Worm (Caenorhabditis elegans): Measurements from ENCODE around the gene clec-164.
A peak's percentile ranks its signal among the peaks of the same experiment; 100 is the strongest.

clec-164 gene

ce11 chrIV:676280-676679 lies 40.1 kb upstream of the clec-164 start, which contains the start of gene K11H12.5:
Gene K11H12.5, plus strand, starts transcription at chrIV:676580.
- no peak for TF ChIP-seq zip-8 (tag; optimal IDR thresholded peaks at IDR 0.05)
- TF ChIP-seq unc-120 (tag; optimal IDR thresholded peaks at IDR 0.05; ENCODE audit: poor library complexity, severe bottlenecking) = no peak
- TF ChIP-seq nhr-237 (tag; optimal IDR thresholded peaks at IDR 0.05) = no peak
- TF ChIP-seq sptf-1 (tag; optimal IDR thresholded peaks at IDR 0.05) = no peak
- no peak for TF ChIP-seq lin-32 (GFP tag; optimal IDR thresholded peaks at IDR 0.05)
- no peak for TF ChIP-seq unc-62 (GFP tag; optimal IDR thresholded peaks at IDR 0.05)

ce11 chrIV:682726-683340 lies 33.6 kb upstream of the clec-164 start:
- TF ChIP-seq snpc-4 (tag; optimal IDR thresholded peaks at IDR 0.05) (no peak), mep-1 (tag; optimal IDR thresholded peaks at IDR 0.05) (peak; percentile 50), pha-4 (tag; optimal IDR thresholded peaks at IDR 0.05) (no peak), unc-39 (tag; optimal IDR thresholded peaks at IDR 0.05) (no peak), bed-3 (GFP tag; optimal IDR thresholded peaks at IDR 0.05) (peak; percentile 60), M03D4.4 (tag; optimal IDR thresholded peaks at IDR 0.05) (peak; percentile 84), nhr-12 (tag; optimal IDR thresholded peaks at IDR 0.05) (no peak), unc-62 (GFP tag; optimal IDR thresholded peaks at IDR 0.05) (peak; percentile 25), tbx-8 (GFP tag; optimal IDR thresholded peaks at IDR 0.05) (peak; percentile 10), zip-8 (tag; optimal IDR thresholded peaks at IDR 0.05) (no peak), ceh-83 (GFP tag; optimal IDR thresholded peaks at IDR 0.05) (peak; percentile 89), nhr-237 (tag; optimal IDR thresholded peaks at IDR 0.05) (no peak), sem-2 (GFP tag; optimal IDR thresholded peaks at IDR 0.05) (peak; percentile 73), nhr-2 (tag; optimal IDR thresholded peaks at IDR 0.05) (no peak), unc-120 (tag; optimal IDR thresholded peaks at IDR 0.05; ENCODE audit: poor library complexity, severe bottlenecking) (peak; percentile 89), elt-3 (tag; optimal IDR thresholded peaks at IDR 0.05) (no peak), ceh-39 (tag; optimal IDR thresholded peaks at IDR 0.05) (no peak), blmp-1 (tag; optimal IDR thresholded peaks at IDR 0.05) (peak; percentile 89), nhr-28 (tag; optimal IDR thresholded peaks at IDR 0.05) (no peak), flh-1 (GFP tag; optimal IDR thresholded peaks at IDR 0.05) (peak; percentile 66), lin-13 (tag; optimal IDR thresholded peaks at IDR 0.05) (no peak), ces-1 (GFP tag; optimal IDR thresholded peaks at IDR 0.05) (peak; percentile 11), cnd-1 (tag; optimal IDR thresholded peaks at IDR 0.05) (peak; percentile 88), lin-32 (GFP tag; optimal IDR thresholded peaks at IDR 0.05) (peak; percentile 48), sptf-1 (tag; optimal IDR thresholded peaks at IDR 0.05) (peak; percentile 91), mls-2 (tag; optimal IDR thresholded peaks at IDR 0.05) (peak; percentile 88), ztf-11 (tag; optimal IDR thresholded peaks at IDR 0.05) (no peak), lsy-2 (tag; optimal IDR thresholded peaks at IDR 0.05) (peak; percentile 8), ceh-43 (GFP tag; optimal IDR thresholded peaks at IDR 0.05) (peak; percentile 76), ham-2 (GFP tag; optimal IDR thresholded peaks at IDR 0.05) (peak; percentile 79), nhr-76 (tag; optimal IDR thresholded peaks at IDR 0.05) (no peak), hlh-1 (tag; optimal IDR thresholded peaks at IDR 0.05) (peak; percentile 0), mab-5 (tag; optimal IDR thresholded peaks at IDR 0.05) (no peak), elt-1 (tag; optimal IDR thresholded peaks at IDR 0.05; ENCODE audit: borderline replicate concordance, insufficient read depth) (no peak), drap-1 (GFP tag; optimal IDR thresholded peaks at IDR 0.05) (peak; percentile 81)

- no peak for TF ChIP-seq zip-8 (tag; optimal IDR thresholded peaks at IDR 0.05)
- TF ChIP-seq drap-1 (GFP tag; optimal IDR thresholded peaks at IDR 0.05) = no peak
- TF ChIP-seq ceh-83 (GFP tag; optimal IDR thresholded peaks at IDR 0.05) = no peak
- no peak for TF ChIP-seq nhr-237 (tag; optimal IDR thresholded peaks at IDR 0.05)
- no peak for TF ChIP-seq lsy-2 (tag; optimal IDR thresholded peaks at IDR 0.05)
- TF ChIP-seq flh-1 (GFP tag; optimal IDR thresholded peaks at IDR 0.05) = no peak
- TF ChIP-seq cnd-1 (tag; optimal IDR thresholded peaks at IDR 0.05) = no peak
These were observed 32.2 kb upstream of the clec-164 start, which contains the start of gene cutl-28 for ce11 chrIV:684197-684596. Gene cutl-28, plus strand, starts transcription at chrIV:684497.

ce11 chrIV:684748-685147 lies 31.7 kb upstream of the clec-164 start:
- TF ChIP-seq ceh-39 (tag; optimal IDR thresholded peaks at IDR 0.05) (no peak), ham-2 (GFP tag; optimal IDR thresholded peaks at IDR 0.05) (no peak), lin-13 (tag; optimal IDR thresholded peaks at IDR 0.05) (no peak), unc-120 (tag; optimal IDR thresholded peaks at IDR 0.05; ENCODE audit: poor library complexity, severe bottlenecking) (no peak), unc-39 (tag; optimal IDR thresholded peaks at IDR 0.05) (no peak), mls-2 (tag; optimal IDR thresholded peaks at IDR 0.05) (no peak), elt-3 (tag; optimal IDR thresholded peaks at IDR 0.05) (no peak), lin-32 (GFP tag; optimal IDR thresholded peaks at IDR 0.05) (no peak), nhr-76 (tag; optimal IDR thresholded peaks at IDR 0.05) (no peak), ceh-83 (GFP tag; optimal IDR thresholded peaks at IDR 0.05) (no peak), drap-1 (GFP tag; optimal IDR thresholded peaks at IDR 0.05) (no peak), mep-1 (tag; optimal IDR thresholded peaks at IDR 0.05) (no peak), sptf-1 (tag; optimal IDR thresholded peaks at IDR 0.05) (no peak), bed-3 (GFP tag; optimal IDR thresholded peaks at IDR 0.05) (no peak), nhr-2 (tag; optimal IDR thresholded peaks at IDR 0.05) (no peak), tbx-8 (GFP tag; optimal IDR thresholded peaks at IDR 0.05) (no peak), cnd-1 (tag; optimal IDR thresholded peaks at IDR 0.05) (no peak), zip-8 (tag; optimal IDR thresholded peaks at IDR 0.05) (no peak), nhr-237 (tag; optimal IDR thresholded peaks at IDR 0.05) (no peak), pha-4 (tag; optimal IDR thresholded peaks at IDR 0.05) (no peak)

Measured in whole organism, mixed stage, embryonic.